Fruit fly (Drosophila melanogaster): ENCODE results near the gene CG12093.
A peak's percentile ranks its signal among the peaks of the same experiment; 100 is the strongest.

CG12093 gene

DNA sequence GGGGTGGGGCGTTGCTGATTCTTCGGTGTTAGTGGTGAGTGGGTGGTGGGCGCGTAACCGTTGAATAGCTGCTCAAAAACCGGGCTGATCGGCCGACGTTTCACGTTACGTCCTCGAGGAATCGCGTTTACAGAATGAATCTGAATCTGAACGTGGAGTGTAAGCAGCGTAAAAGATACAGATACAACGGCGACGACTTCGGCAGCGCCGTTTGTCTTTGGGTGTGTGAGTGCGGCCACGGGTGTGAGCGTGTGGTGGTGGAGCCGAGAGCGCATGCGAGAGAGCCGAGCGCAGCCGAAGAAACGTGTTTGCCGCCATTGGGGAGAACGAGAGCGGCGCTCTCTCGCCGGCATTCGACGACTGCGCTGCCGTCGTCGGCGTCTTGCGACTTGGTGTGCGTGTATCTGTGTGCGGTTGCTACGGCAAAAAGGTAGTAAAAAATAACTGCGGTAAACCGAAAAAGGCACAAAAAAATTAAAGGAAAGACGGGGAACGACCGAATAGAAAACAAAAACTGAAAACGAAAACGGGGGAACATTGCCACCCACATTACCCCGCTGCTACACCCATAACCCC, 47.2 kb upstream of the CG12093 start (continued):
- no peak for TF ChIP-seq CG1602 (GFP tag; optimal IDR thresholded peaks at IDR 0.05)
- TF ChIP-seq grn (GFP tag; optimal IDR thresholded peaks at IDR 0.05), result peak; percentile 20
- TF ChIP-seq gro (GFP tag; optimal IDR thresholded peaks at IDR 0.05), result peak; percentile 16
- no peak for TF ChIP-seq CG2116 (GFP tag; optimal IDR thresholded peaks at IDR 0.05)
- no peak for TF ChIP-seq CG16779 (GFP tag; IDR thresholded peaks at IDR 0.05)
- TF ChIP-seq sug (tag; optimal IDR thresholded peaks at IDR 0.05), result peak; percentile 56
- peak; percentile 28 for TF ChIP-seq CG8359 (GFP tag; optimal IDR thresholded peaks at IDR 0.05; ENCODE audit: borderline replicate concordance)
- no peak for TF ChIP-seq Optix (GFP tag; IDR thresholded peaks at IDR 0.05)
- TF ChIP-seq kni (GFP tag; optimal IDR thresholded peaks at IDR 0.05), result peak; percentile 55
- TF ChIP-seq h (optimal IDR thresholded peaks at IDR 0.05), result no peak
- peak; percentile 53 for TF ChIP-seq CG18599 (GFP tag; optimal IDR thresholded peaks at IDR 0.05)
- 0 out of 3 replicates have a peak, but pooled peaks have one; percentile 14 for TF ChIP-seq gce (GFP tag; IDR thresholded peaks at IDR 0.05)
- TF ChIP-seq CG6272 (GFP tag; IDR thresholded peaks at IDR 0.05), result no peak
- peak; percentile 33 for TF ChIP-seq CG33557 (GFP tag; optimal IDR thresholded peaks at IDR 0.05)
- TF ChIP-seq CG12769 (tag; optimal IDR thresholded peaks at IDR 0.05), result peak; percentile 62
- TF ChIP-seq p53 (GFP tag; optimal IDR thresholded peaks at IDR 0.05), result no peak
- no peak for TF ChIP-seq zf30C (GFP tag; optimal IDR thresholded peaks at IDR 0.05)
- TF ChIP-seq Xrp1 (GFP tag; IDR thresholded peaks at IDR 0.05), result no peak
- TF ChIP-seq CG2889 (GFP tag; IDR thresholded peaks at IDR 0.05), result no peak
- TF ChIP-seq CG14050 (GFP tag; IDR thresholded peaks at IDR 0.05), result no peak
- peak; percentile 37 for TF ChIP-seq CG13296 (GFP tag; optimal IDR thresholded peaks at IDR 0.05)
- TF ChIP-seq ATbp (GFP tag; optimal IDR thresholded peaks at IDR 0.05), result no peak
- TF ChIP-seq CG10431 (GFP tag; optimal IDR thresholded peaks at IDR 0.05), result no peak
- TF ChIP-seq CG3163 (GFP tag; optimal IDR thresholded peaks at IDR 0.05), result no peak
- no peak for TF ChIP-seq CG43689 (GFP tag; IDR thresholded peaks at IDR 0.05)
- TF ChIP-seq CG8388 (GFP tag; optimal IDR thresholded peaks at IDR 0.05), result no peak
- peak; percentile 69 for TF ChIP-seq lab (GFP tag; optimal IDR thresholded peaks at IDR 0.05)
- peak; percentile 32 for TF ChIP-seq Scr (GFP tag; IDR thresholded peaks at IDR 0.05; ENCODE audit: partially characterized antibody)
- no peak for TF ChIP-seq ssp (GFP tag; IDR thresholded peaks at IDR 0.05)
- TF ChIP-seq CG6791 (GFP tag; IDR thresholded peaks at IDR 0.05; ENCODE audit: partially characterized antibody), result peak; percentile 58; the same call in 1 of the 3 replicates
- TF ChIP-seq bowl (GFP tag; IDR thresholded peaks at IDR 0.05), result peak; percentile 36; the same call in 1 of the 2 replicates
- no peak for TF ChIP-seq Chrac-16 (GFP tag; optimal IDR thresholded peaks at IDR 0.05)
- no peak for TF ChIP-seq ab (GFP tag; optimal IDR thresholded peaks at IDR 0.05)
- TF ChIP-seq sr (GFP tag; IDR thresholded peaks at IDR 0.05), result no peak
- no peak for TF ChIP-seq Six4 (GFP tag; optimal IDR thresholded peaks at IDR 0.05)
- TF ChIP-seq CG32767 (GFP tag; IDR thresholded peaks at IDR 0.05), result no peak
- peak; percentile 13 for TF ChIP-seq grau (tag; optimal IDR thresholded peaks at IDR 0.05)
- peak; percentile 75 for TF ChIP-seq mirr (GFP tag; optimal IDR thresholded peaks at IDR 0.05)
- peak; percentile 77 for TF ChIP-seq Fer1 (GFP tag; optimal IDR thresholded peaks at IDR 0.05)
- no peak for TF ChIP-seq CG30403 (GFP tag; optimal IDR thresholded peaks at IDR 0.05)
- 0 out of 2 replicates have a peak, but pooled peaks have one; percentile 22 for TF ChIP-seq cas (GFP tag; IDR thresholded peaks at IDR 0.05)
- TF ChIP-seq Bdp1 (GFP tag; optimal IDR thresholded peaks at IDR 0.05), result no peak
- no peak for TF ChIP-seq ttk (GFP tag; IDR thresholded peaks at IDR 0.05)
- TF ChIP-seq CG9797 (GFP tag; optimal IDR thresholded peaks at IDR 0.05), result no peak
- TF ChIP-seq maf-S (GFP tag; optimal IDR thresholded peaks at IDR 0.05), result no peak
- no peak for TF ChIP-seq Abd-B (GFP tag; optimal IDR thresholded peaks at IDR 0.05)
- no peak for TF ChIP-seq Hr3 (GFP tag; optimal IDR thresholded peaks at IDR 0.05)
- TF ChIP-seq Sox102F (GFP tag; optimal IDR thresholded peaks at IDR 0.05), result no peak
- TF ChIP-seq dan (GFP tag; IDR thresholded peaks at IDR 0.05), result no peak
- peak; percentile 48 for TF ChIP-seq D19A (tag; optimal IDR thresholded peaks at IDR 0.05)
- no peak for TF ChIP-seq CG5953 (GFP tag; IDR thresholded peaks at IDR 0.05)
